Worm (Caenorhabditis elegans): Measurements from ENCODE around the gene cup-14.
A peak's percentile ranks its signal among the peaks of the same experiment; 100 is the strongest.

Gene cup-14

ce11 chrII:13834380-13835194 lies 37.5 kb downstream of the cup-14 start (continued):
- TF ChIP-seq snpc-4 (tag; optimal IDR thresholded peaks at IDR 0.05) (peak; percentile 100), ceh-82 (tag; optimal IDR thresholded peaks at IDR 0.05) (peak; percentile 86), tbx-2 (tag; optimal IDR thresholded peaks at IDR 0.05) (peak; percentile 92), hmg-11 (tag; optimal IDR thresholded peaks at IDR 0.05) (peak; percentile 96), ceh-16 (tag; optimal IDR thresholded peaks at IDR 0.05) (no peak), elt-3 (tag; optimal IDR thresholded peaks at IDR 0.05) (peak in 1 of 3 experiments; percentile 25), fkh-10 (GFP tag; optimal IDR thresholded peaks at IDR 0.05) (peak; percentile 58), egl-27 (tag; optimal IDR thresholded peaks at IDR 0.05) (peak; percentile 65), daf-12 (tag; optimal IDR thresholded peaks at IDR 0.05) (peak; percentile 34), pqm-1 (tag; optimal IDR thresholded peaks at IDR 0.05) (peak; percentile 46), R02D3.7 (tag; optimal IDR thresholded peaks at IDR 0.05) (peak; percentile 74), ztf-4 (tag; optimal IDR thresholded peaks at IDR 0.05) (peak; percentile 27), eor-1 (tag; optimal IDR thresholded peaks at IDR 0.05) (peak in 1 of 2 experiments; percentile 68), elt-1 (tag; optimal IDR thresholded peaks at IDR 0.05) (peak; percentile 53), ama-1 (optimal IDR thresholded peaks at IDR 0.05) (peak; percentile 32), nhr-76 (tag; optimal IDR thresholded peaks at IDR 0.05) (no peak), nfya-1 (tag; optimal IDR thresholded peaks at IDR 0.05; ENCODE audit: insufficient read depth) (peak; percentile 93), aly-2 (tag; optimal IDR thresholded peaks at IDR 0.05) (no peak), nhr-77 (tag; optimal IDR thresholded peaks at IDR 0.05) (peak; percentile 90), nhr-237 (tag; optimal IDR thresholded peaks at IDR 0.05) (peak; percentile 24), ceh-28 (tag; optimal IDR thresholded peaks at IDR 0.05) (peak; percentile 74), jun-1 (tag; optimal IDR thresholded peaks at IDR 0.05) (peak; percentile 81), unc-62 (GFP tag; optimal IDR thresholded peaks at IDR 0.05) (no peak), fkh-2 (tag; optimal IDR thresholded peaks at IDR 0.05) (no peak), zag-1 (tag; optimal IDR thresholded peaks at IDR 0.05) (no peak), nhr-43 (tag; optimal IDR thresholded peaks at IDR 0.05; ENCODE audit: poor library complexity, severe bottlenecking) (peak; percentile 93), nhr-23 (tag; optimal IDR thresholded peaks at IDR 0.05) (peak; percentile 96), mdl-1 (tag; optimal IDR thresholded peaks at IDR 0.05) (no peak), mml-1 (tag; optimal IDR thresholded peaks at IDR 0.05) (peak; percentile 41)

ce11 chrII:13833505-13833904 lies 38.5 kb downstream of the cup-14 start, which contains the start of gene F08G2.5:
Gene F08G2.5 (minus strand): TSS chrII:13833631.
- TF ChIP-seq pha-4 (tag; optimal IDR thresholded peaks at IDR 0.05), result peak; percentile 2
- TF ChIP-seq pqm-1 (tag; optimal IDR thresholded peaks at IDR 0.05), result peak; percentile 42
- no peak for TF ChIP-seq fkh-10 (GFP tag; optimal IDR thresholded peaks at IDR 0.05)
- no peak for TF ChIP-seq skn-1 (tag; optimal IDR thresholded peaks at IDR 0.05)
- TF ChIP-seq zag-1 (tag; optimal IDR thresholded peaks at IDR 0.05), result no peak
- no peak for TF ChIP-seq elt-3 (tag; optimal IDR thresholded peaks at IDR 0.05)

- TF ChIP-seq ZK546.5 (tag; optimal IDR thresholded peaks at IDR 0.05) (no peak), lin-39 (tag; optimal IDR thresholded peaks at IDR 0.05) (no peak)
Observed at ce11 chrII:13830255-13830654, 41.8 kb downstream of the cup-14 start, which contains the start of gene F08G2.4. Gene F08G2.4 (plus strand): TSS chrII:13830602.

DNA sequence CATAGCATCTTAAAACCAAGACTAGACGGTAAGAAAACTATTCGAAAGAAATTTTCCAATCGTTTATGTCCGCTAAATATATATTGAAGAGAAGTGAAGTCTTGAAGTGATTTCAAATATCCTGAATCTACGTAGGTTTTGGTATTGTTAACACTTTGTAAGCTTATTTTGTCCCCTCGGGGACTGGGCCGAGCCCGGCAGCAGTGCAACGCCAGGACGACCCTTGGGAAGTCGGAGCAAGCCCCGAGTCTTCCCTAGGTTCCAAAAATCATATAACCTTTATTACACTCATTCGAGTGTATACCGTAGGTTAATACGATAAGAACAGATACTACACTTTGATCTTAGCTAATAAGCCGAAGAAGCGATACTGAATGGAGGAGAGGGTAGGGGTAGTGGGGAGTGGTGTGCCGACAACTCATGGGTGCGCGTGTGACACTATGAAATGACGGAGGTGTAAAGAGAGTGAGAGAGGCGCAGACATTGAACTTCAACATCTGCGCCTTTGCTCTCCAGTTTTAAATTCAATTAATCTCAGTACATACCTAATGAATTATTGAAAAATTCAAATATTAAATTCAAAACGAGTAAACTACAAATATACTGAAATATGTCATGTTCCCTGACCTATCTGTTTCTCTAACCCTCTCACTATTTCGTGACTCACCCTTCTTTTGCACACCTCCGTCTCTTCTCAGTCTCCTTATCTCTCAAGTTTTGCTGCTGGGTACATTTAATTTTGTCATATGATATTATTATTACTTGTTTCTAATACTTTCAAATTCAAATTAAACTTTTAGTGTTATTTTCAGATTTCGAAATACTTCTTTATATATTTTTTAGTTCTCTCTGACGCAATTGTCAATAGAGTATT lies 42.7 kb downstream of the cup-14 start:
- TF ChIP-seq elt-3 (tag; optimal IDR thresholded peaks at IDR 0.05), result peak in 1 of 3 experiments; percentile 36
- TF ChIP-seq hmg-11 (tag; optimal IDR thresholded peaks at IDR 0.05), result peak; percentile 50
- TF ChIP-seq nfya-1 (tag; optimal IDR thresholded peaks at IDR 0.05; ENCODE audit: insufficient read depth), result peak; percentile 30
- peak; percentile 20 for TF ChIP-seq nhr-23 (tag; optimal IDR thresholded peaks at IDR 0.05)
- TF ChIP-seq ama-1 (optimal IDR thresholded peaks at IDR 0.05), result peak; percentile 79
- TF ChIP-seq ceh-28 (tag; optimal IDR thresholded peaks at IDR 0.05), result peak; percentile 26
- peak; percentile 5 for TF ChIP-seq tbx-2 (tag; optimal IDR thresholded peaks at IDR 0.05)
- peak; percentile 66 for TF ChIP-seq nhr-25 (tag; optimal IDR thresholded peaks at IDR 0.05)
- TF ChIP-seq R02D3.7 (tag; optimal IDR thresholded peaks at IDR 0.05), result peak; percentile 45
- TF ChIP-seq snpc-4 (tag; optimal IDR thresholded peaks at IDR 0.05), result peak; percentile 91
- peak; percentile 54 for TF ChIP-seq nhr-43 (tag; optimal IDR thresholded peaks at IDR 0.05; ENCODE audit: poor library complexity, severe bottlenecking)
- TF ChIP-seq aly-2 (tag; optimal IDR thresholded peaks at IDR 0.05), result peak; percentile 33
- peak; percentile 35 for TF ChIP-seq fos-1 (tag; optimal IDR thresholded peaks at IDR 0.05)
- peak; percentile 54 for TF ChIP-seq elt-2 (tag; optimal IDR thresholded peaks at IDR 0.05)
- peak; percentile 43 for TF ChIP-seq jun-1 (tag; optimal IDR thresholded peaks at IDR 0.05)
- peak; percentile 89 for TF ChIP-seq pha-4 (tag; optimal IDR thresholded peaks at IDR 0.05)
- peak; percentile 30 for TF ChIP-seq pqm-1 (tag; optimal IDR thresholded peaks at IDR 0.05)
- peak; percentile 90 for TF ChIP-seq nhr-77 (tag; optimal IDR thresholded peaks at IDR 0.05)

All from whole organism, L3 larva.